Worm (Caenorhabditis elegans) whole organism, young adult: Measurements from ENCODE around the gene C36E6.8.
"Not testable (repeated sequence)": the region's sequence is repeated elsewhere in the genome, so short reads cannot be mapped to it uniquely, and the experiment has no call there.

Experiments used
- F39B2.1 ChIP-seq: fragments of 200-800 bp; sonication (Bioruptor generic); IDR thresholded peaks from 2 replicates; pipeline ENCODE4 v1.3.6; 2022; ENCODE audit warnings: missing genetic modification reagents, missing genetic modification characterization, missing compliant biosample characterization
- attf-5 ChIP-seq: fragments of 200-800 bp; sonication (Bioruptor generic); optimal IDR thresholded peaks from 2 replicates; lab custom pipeline; 2018; ENCODE audit warnings: mild to moderate bottlenecking, missing genetic modification characterization, missing compliant biosample characterization
- bed-2 ChIP-seq: fragments of 200-800 bp; sonication (Bioruptor generic); IDR thresholded peaks from 2 replicates; pipeline ENCODE4 v1.3.6; 2022; ENCODE audit warnings: missing genetic modification reagents, missing genetic modification characterization, missing compliant biosample characterization
- ceh-100 ChIP-seq: fragments of 200-800 bp; sonication (Bioruptor generic); IDR thresholded peaks from 2 replicates; pipeline ENCODE4 v1.3.6; 2022; ENCODE audit warnings: missing genetic modification reagents, missing genetic modification characterization, missing compliant biosample characterization
- dox-1 ChIP-seq: fragments of 200-800 bp; sonication (Bioruptor generic); IDR thresholded peaks from 2 replicates; pipeline ENCODE4 v1.3.6; 2022; ENCODE audit warnings: missing genetic modification reagents, missing genetic modification characterization, missing compliant biosample characterization
- ekl-4 ChIP-seq: fragments of 200-800 bp; sonication (Bioruptor generic); IDR thresholded peaks from 2 replicates; pipeline ENCODE4 v1.3.6; 2022; ENCODE audit warnings: missing genetic modification reagents, missing genetic modification characterization, missing compliant biosample characterization
- fkh-3 ChIP-seq: sonication (generic microtip); optimal IDR thresholded peaks from 2 replicates; lab custom pipeline; 2016; ENCODE audit warnings: mild to moderate bottlenecking, missing genetic modification characterization, missing compliant biosample characterization
- hmg-1.2 ChIP-seq: fragments of 200-800 bp; sonication (Bioruptor generic); IDR thresholded peaks from 2 replicates; pipeline ENCODE4 v1.3.6; 2022; ENCODE audit warnings: missing genetic modification reagents, missing genetic modification characterization, missing compliant biosample characterization
- lin-35 ChIP-seq, 3 experiments: fragments of 150-350 bp in 2 of 3; sonication (generic microtip) in 1 of 3; optimal IDR thresholded peaks; 2 replicates each; lab custom pipeline; 2014 to 2018; ENCODE audit warnings: missing biosample characterization in 3 of 3, missing genetic modification characterization in 3 of 3, missing genetic modification reagents in 3 of 3
- nfya-2 ChIP-seq: fragments of 200-800 bp; sonication (Bioruptor generic); IDR thresholded peaks from 2 replicates; pipeline ENCODE4 v1.3.6; 2022; ENCODE audit warnings: missing genetic modification reagents, missing genetic modification characterization, missing compliant biosample characterization
- pha-4 ChIP-seq: fragments of 150-350 bp; sonication (generic microtip); optimal IDR thresholded peaks from 2 replicates; lab custom pipeline; 2014; ENCODE audit warnings: missing biosample characterization, missing genetic modification reagents, missing genetic modification characterization
- xnd-1 ChIP-seq: sonication (generic microtip); optimal IDR thresholded peaks from 2 replicates; lab custom pipeline; 2016; ENCODE audit warnings: missing genotype, missing genetic modification reagents, missing genetic modification characterization, missing compliant biosample characterization

DNA sequence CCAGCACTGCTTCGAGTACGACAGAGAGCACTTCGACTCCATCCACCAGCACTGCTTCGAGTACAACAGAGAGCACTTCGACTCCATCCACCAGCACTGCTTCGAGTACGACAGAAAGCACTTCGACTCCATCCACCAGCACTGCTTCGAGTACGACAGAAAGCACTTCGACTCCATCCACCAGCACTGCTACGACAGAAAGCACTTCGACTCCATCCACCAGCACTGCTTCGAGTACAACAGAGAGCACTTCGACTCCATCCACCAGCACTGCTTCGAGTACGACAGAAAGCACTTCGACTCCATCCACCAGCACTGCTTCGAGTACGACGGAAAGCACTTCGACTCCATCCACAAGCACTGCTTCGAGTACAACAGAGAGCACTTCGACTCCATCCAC is 4.1 kb downstream of the C36E6.8 start:
- not testable (repeated sequence) for TF ChIP-seq xnd-1 (tag; lab: Kevin White, UChicago); fkh-3 (tag; lab: Kevin White, UChicago); dox-1 (GFP tag; lab: Robert Waterston, UW); pha-4; bed-2; lin-35 (GFP tag; optimal IDR thresholded peaks at IDR 0.05; lab: Kevin White, UChicago); hmg-1.2 (GFP tag; lab: Robert Waterston, UW); ceh-100 (GFP tag; lab: Robert Waterston, UW); attf-5
- TF ChIP-seq nfya-2: 0 out of 2 replicates have a peak, but pooled peaks have one; percentile 84
- TF ChIP-seq F39B2.1 (GFP tag; lab: Robert Waterston, UW): 0 out of 2 replicates have a peak, but pooled peaks have one; percentile 10
- peak; percentile 67; the same call in 1 of the 2 replicates for TF ChIP-seq ekl-4 (GFP tag; lab: Robert Waterston, UW)
